Fruit fly (Drosophila melanogaster): Measurements from ENCODE around the gene msd5.

Gene msd5

DNA sequence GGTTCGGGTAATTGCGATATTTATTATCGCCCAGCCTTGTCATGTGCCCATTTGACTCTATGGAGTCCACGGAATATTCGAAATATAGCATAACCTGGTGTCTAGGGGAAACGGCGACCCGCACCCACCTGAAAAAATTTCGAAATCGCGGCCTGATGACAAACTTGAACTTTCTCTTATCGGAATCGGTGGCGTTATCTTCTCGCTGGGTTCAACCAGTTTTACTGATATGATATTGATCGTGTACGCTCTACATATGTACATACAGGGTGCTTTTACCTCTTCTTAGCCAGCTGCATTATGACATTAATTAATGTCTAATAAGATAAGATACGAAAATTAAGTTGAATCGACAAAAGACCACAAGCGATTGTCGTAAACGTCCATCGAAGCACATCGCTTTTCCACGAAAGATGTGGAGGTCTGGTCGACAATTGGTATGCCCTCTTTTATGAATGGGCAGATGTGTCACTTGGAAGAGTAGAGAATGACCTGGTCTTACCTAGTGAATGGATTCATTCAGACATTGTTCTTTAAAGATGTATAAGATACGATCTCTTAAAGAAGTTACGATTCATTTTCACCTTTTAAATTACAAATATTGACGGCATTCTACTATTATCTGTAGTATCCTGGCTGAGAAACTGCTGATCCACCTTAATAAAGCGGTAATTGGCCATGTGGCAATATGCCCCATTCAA, 12.6 kb downstream of the msd5 start (continued):
- no peak for TF ChIP-seq oc (tag; optimal IDR thresholded peaks at IDR 0.05)
- TF ChIP-seq CG2889 (GFP tag; IDR thresholded peaks at IDR 0.05), result 0 out of 3 replicates have a peak, but pooled peaks have one; percentile 11
- TF ChIP-seq exex (tag; optimal IDR thresholded peaks at IDR 0.05), result peak; percentile 75
- TF ChIP-seq Ets65A (GFP tag), result peak; percentile 31
- TF ChIP-seq CG10274 (GFP tag; optimal IDR thresholded peaks at IDR 0.05), result peak; percentile 96
- TF ChIP-seq CG4404 (GFP tag; IDR thresholded peaks at IDR 0.05), result no peak
- peak; percentile 22 for TF ChIP-seq CG18599 (GFP tag; optimal IDR thresholded peaks at IDR 0.05)
- 0 out of 4 replicates have a peak, but pooled peaks have one; percentile 2 for TF ChIP-seq Gug (GFP tag; IDR thresholded peaks at IDR 0.05)
- TF ChIP-seq CG3281 (GFP tag; optimal IDR thresholded peaks at IDR 0.05), result peak; percentile 49
- peak; percentile 99 for TF ChIP-seq CG7745 (tag; optimal IDR thresholded peaks at IDR 0.05)
- peak; percentile 5 for TF ChIP-seq CG13424 (tag; optimal IDR thresholded peaks at IDR 0.05)
- no peak for TF ChIP-seq CG32772 (GFP tag; IDR thresholded peaks at IDR 0.05)
- no peak for TF ChIP-seq shn (GFP tag; optimal IDR thresholded peaks at IDR 0.05)
- peak; percentile 48 for TF ChIP-seq row (GFP tag; IDR thresholded peaks at IDR 0.05)
- peak; percentile 27 for TF ChIP-seq tio (GFP tag; optimal IDR thresholded peaks at IDR 0.05)
- TF ChIP-seq CG8290 (GFP tag; optimal IDR thresholded peaks at IDR 0.05), result no peak
- TF ChIP-seq CG8290 (tag; optimal IDR thresholded peaks at IDR 0.05), result peak in 1 of 2 experiments; percentile 5
- TF ChIP-seq mam (GFP tag; optimal IDR thresholded peaks at IDR 0.05), result peak; percentile 22
- TF ChIP-seq dmrt99B (tag; optimal IDR thresholded peaks at IDR 0.05), result peak; percentile 23
- TF ChIP-seq sens-2 (GFP tag; IDR thresholded peaks at IDR 0.05), result no peak
- TF ChIP-seq ind (GFP tag; optimal IDR thresholded peaks at IDR 0.05), result peak; percentile 15
- no peak for TF ChIP-seq D19B (GFP tag; optimal IDR thresholded peaks at IDR 0.05)
- TF ChIP-seq CG30403 (GFP tag; optimal IDR thresholded peaks at IDR 0.05), result peak; percentile 28
- TF ChIP-seq phol (tag; optimal IDR thresholded peaks at IDR 0.05), result peak; percentile 7

dm6 chr3L:1319097-1319725, 13.7 kb downstream of the msd5 start:
- TF ChIP-seq h (optimal IDR thresholded peaks at IDR 0.05) (no peak), CG15269 (tag; optimal IDR thresholded peaks at IDR 0.05) (peak; percentile 73), CG10959 (GFP tag; IDR thresholded peaks at IDR 0.05) (peak; percentile 75), CG18476 (GFP tag; optimal IDR thresholded peaks at IDR 0.05) (peak; percentile 65), Lpt (GFP tag; optimal IDR thresholded peaks at IDR 0.05) (no peak), CG18262 (tag; optimal IDR thresholded peaks at IDR 0.05) (peak; percentile 82), CG14050 (GFP tag; IDR thresholded peaks at IDR 0.05) (peak; percentile 56; the same call in 2 of the 3 replicates), CG10462 (GFP tag; optimal IDR thresholded peaks at IDR 0.05) (peak; percentile 68), CG10431 (GFP tag; optimal IDR thresholded peaks at IDR 0.05) (no peak), salm (tag; optimal IDR thresholded peaks at IDR 0.05) (peak; percentile 29), pros (GFP tag; optimal IDR thresholded peaks at IDR 0.05) (peak; percentile 18), jing (GFP tag; optimal IDR thresholded peaks at IDR 0.05) (peak; percentile 78), sens-2 (GFP tag; IDR thresholded peaks at IDR 0.05) (peak; percentile 80), CG9817 (tag; optimal IDR thresholded peaks at IDR 0.05) (peak; percentile 32), luna (GFP tag; optimal IDR thresholded peaks at IDR 0.05) (no peak), CG11723 (GFP tag; optimal IDR thresholded peaks at IDR 0.05) (peak; percentile 70), caup (GFP tag; optimal IDR thresholded peaks at IDR 0.05; ENCODE audit: severe bottlenecking) (peak; percentile 24), CG4820 (GFP tag; optimal IDR thresholded peaks at IDR 0.05) (peak; percentile 80), CG2116 (GFP tag; optimal IDR thresholded peaks at IDR 0.05) (peak; percentile 19), Trl (optimal IDR thresholded peaks at IDR 0.05) (no peak), Trl (GFP tag; optimal IDR thresholded peaks at IDR 0.05) (peak; percentile 60), jumu (GFP tag; optimal IDR thresholded peaks at IDR 0.05) (peak; percentile 68), Antp (GFP tag; optimal IDR thresholded peaks at IDR 0.05) (peak; percentile 76), CG31224 (GFP tag; IDR thresholded peaks at IDR 0.05) (no peak), Hsf (GFP tag; optimal IDR thresholded peaks at IDR 0.05) (peak; percentile 84), bigmax (GFP tag; optimal IDR thresholded peaks at IDR 0.05) (no peak), D (optimal IDR thresholded peaks at IDR 0.05) (no peak), D (GFP tag; optimal IDR thresholded peaks at IDR 0.05) (peak; percentile 84)

Measured in whole organism, embryonic.